Worm (Caenorhabditis elegans): ENCODE data around the gene H08J19.1.

H08J19.1 gene

ce11 chrX:15616443-15616842 is 26.3 kb upstream of the H08J19.1 start, which contains the start of gene ergi-3 (continued):
- TF ChIP-seq fos-1 (tag; optimal IDR thresholded peaks at IDR 0.05), result peak; percentile 28
- no peak for TF ChIP-seq sptf-1 (tag; optimal IDR thresholded peaks at IDR 0.05)
- peak; percentile 54 for TF ChIP-seq nhr-47 (tag; optimal IDR thresholded peaks at IDR 0.05)
- no peak for TF ChIP-seq nhr-28 (tag; optimal IDR thresholded peaks at IDR 0.05)
- TF ChIP-seq lin-13 (GFP tag; optimal IDR thresholded peaks at IDR 0.05), result peak; percentile 27
- no peak for TF ChIP-seq unc-98 (GFP tag; IDR thresholded peaks at IDR 0.05)
- peak; percentile 67 for TF ChIP-seq nhr-71 (tag; optimal IDR thresholded peaks at IDR 0.05)
- TF ChIP-seq egl-27 (tag; optimal IDR thresholded peaks at IDR 0.05), result no peak
- TF ChIP-seq zag-1 (tag; optimal IDR thresholded peaks at IDR 0.05), result peak; percentile 12
- no peak for TF ChIP-seq lin-39 (tag; optimal IDR thresholded peaks at IDR 0.05)
- TF ChIP-seq dpl-1 (GFP tag; optimal IDR thresholded peaks at IDR 0.05), result peak in 2 of 3 experiments; percentile 28 to 57
- peak; percentile 82 for TF ChIP-seq unc-130 (tag; optimal IDR thresholded peaks at IDR 0.05)
- peak; percentile 64 for TF ChIP-seq nhr-20 (tag; optimal IDR thresholded peaks at IDR 0.05)
- TF ChIP-seq mef-2 (tag; optimal IDR thresholded peaks at IDR 0.05), result no peak
- peak; percentile 34 to 51 for TF ChIP-seq efl-1 (optimal IDR thresholded peaks at IDR 0.05)
- TF ChIP-seq efl-1 (GFP tag; optimal IDR thresholded peaks at IDR 0.05 in 1 of 2), result peak; percentile 9 to 77
- TF ChIP-seq nhr-19 (GFP tag; conservative IDR thresholded peaks at IDR 0.05), result 0 out of 2 replicates have a peak, but pooled peaks have one; percentile 16
- no peak for TF ChIP-seq unc-30 (tag; optimal IDR thresholded peaks at IDR 0.05)
- no peak for TF ChIP-seq nhr-11 (tag; optimal IDR thresholded peaks at IDR 0.05)
- no peak for TF ChIP-seq Y116A8C.19 (tag; optimal IDR thresholded peaks at IDR 0.05; ENCODE audit: borderline replicate concordance)
- TF ChIP-seq blmp-1 (tag; optimal IDR thresholded peaks at IDR 0.05), result peak; percentile 80
- TF ChIP-seq aha-1 (tag; optimal IDR thresholded peaks at IDR 0.05), result no peak
- TF ChIP-seq pqm-1 (tag; optimal IDR thresholded peaks at IDR 0.05), result no peak
- peak; percentile 56 for TF ChIP-seq swsn-7 (tag; optimal IDR thresholded peaks at IDR 0.05)
- TF ChIP-seq pax-3 (tag; optimal IDR thresholded peaks at IDR 0.05), result no peak
- no peak for TF ChIP-seq ztf-11 (tag; optimal IDR thresholded peaks at IDR 0.05)
- TF ChIP-seq mdl-1 (tag; optimal IDR thresholded peaks at IDR 0.05), result peak in 1 of 2 experiments; percentile 60
- TF ChIP-seq lin-15B (tag; optimal IDR thresholded peaks at IDR 0.05), result peak; percentile 58
- TF ChIP-seq sup-37 (GFP tag; optimal IDR thresholded peaks at IDR 0.05), result no peak
- peak; percentile 30 for TF ChIP-seq tbx-2 (tag; optimal IDR thresholded peaks at IDR 0.05)
- TF ChIP-seq elt-3 (tag; optimal IDR thresholded peaks at IDR 0.05), result peak in 2 of 6 experiments; percentile 23 to 48
- peak; percentile 40 for TF ChIP-seq skn-1 (tag; optimal IDR thresholded peaks at IDR 0.05)
- peak; percentile 86 for TF ChIP-seq mep-1 (tag; optimal IDR thresholded peaks at IDR 0.05)
- TF ChIP-seq alr-1 (tag; optimal IDR thresholded peaks at IDR 0.05; ENCODE audit: borderline replicate concordance), result no peak
- TF ChIP-seq tlp-1 (tag; optimal IDR thresholded peaks at IDR 0.05), result no peak
- TF ChIP-seq grh-1 (GFP tag; IDR thresholded peaks at IDR 0.05), result no peak
- no peak for TF ChIP-seq ceh-8 (GFP tag; optimal IDR thresholded peaks at IDR 0.05)
- no peak for TF ChIP-seq egl-13 (tag; optimal IDR thresholded peaks at IDR 0.05)
- TF ChIP-seq snu-23 (GFP tag; optimal IDR thresholded peaks at IDR 0.05), result peak; percentile 78
- TF ChIP-seq lir-3 (tag; optimal IDR thresholded peaks at IDR 0.05; ENCODE audit: poor library complexity), result no peak
- peak; percentile 73 for TF ChIP-seq C16A3.4 (tag; optimal IDR thresholded peaks at IDR 0.05)
- TF ChIP-seq rnt-1 (tag; optimal IDR thresholded peaks at IDR 0.05), result peak; percentile 17
- TF ChIP-seq nhr-76 (tag; optimal IDR thresholded peaks at IDR 0.05), result no peak
- TF ChIP-seq nhr-77 (tag; optimal IDR thresholded peaks at IDR 0.05), result peak; percentile 12
- TF ChIP-seq hpl-2 (GFP tag; optimal IDR thresholded peaks at IDR 0.05), result peak; percentile 35
- peak; percentile 69 for TF ChIP-seq xbp-1 (tag; optimal IDR thresholded peaks at IDR 0.05)
- TF ChIP-seq fkh-10 (GFP tag; optimal IDR thresholded peaks at IDR 0.05), result no peak
- TF ChIP-seq unc-86 (tag; optimal IDR thresholded peaks at IDR 0.05), result no peak
- TF ChIP-seq irx-1 (tag; optimal IDR thresholded peaks at IDR 0.05), result no peak
- TF ChIP-seq elt-2 (tag; optimal IDR thresholded peaks at IDR 0.05), result no peak
- no peak for TF ChIP-seq ama-1 (optimal IDR thresholded peaks at IDR 0.05)
- no peak for TF ChIP-seq C04F5.9 (tag; optimal IDR thresholded peaks at IDR 0.05)
- peak; percentile 29 for TF ChIP-seq nhr-84 (tag; optimal IDR thresholded peaks at IDR 0.05)
- no peak for TF ChIP-seq mab-9 (GFP tag; IDR thresholded peaks at IDR 0.05)
- no peak for TF ChIP-seq aly-2 (tag; optimal IDR thresholded peaks at IDR 0.05)
